Worm (Caenorhabditis elegans): Measurements from ENCODE around the gene C27A2.8.

- TF ChIP-seq ets-7 (tag; optimal IDR thresholded peaks at IDR 0.05): no peak
- no peak for TF ChIP-seq hmbx-1 (tag; optimal IDR thresholded peaks at IDR 0.05)
- TF ChIP-seq ama-1 (optimal IDR thresholded peaks at IDR 0.05): no peak
- no peak for TF ChIP-seq F13C5.2 (tag; optimal IDR thresholded peaks at IDR 0.05)
- no peak for TF ChIP-seq aly-1 (tag; optimal IDR thresholded peaks at IDR 0.05)
- no peak for TF ChIP-seq tra-4 (tag; optimal IDR thresholded peaks at IDR 0.05)
- TF ChIP-seq flt-1 (GFP tag; IDR thresholded peaks at IDR 0.05): no peak
- TF ChIP-seq ceh-36 (tag; optimal IDR thresholded peaks at IDR 0.05): no peak
- TF ChIP-seq ceh-13 (GFP tag; optimal IDR thresholded peaks at IDR 0.05): no peak
- no peak for TF ChIP-seq pes-1 (GFP tag; IDR thresholded peaks at IDR 0.05)
- no peak for TF ChIP-seq sea-1 (GFP tag; conservative IDR thresholded peaks at IDR 0.05)
Measured at ce11 chrII:5084225-5084624, 16.4 kb upstream of the C27A2.8 start.

All from whole organism, early embryonic.